Fruit fly (Drosophila melanogaster) whole organism, embryonic: ENCODE measurements around the gene CG13088.

Experiments
- ATbp ChIP-seq: fragments of 200-800 bp; sonication (Bioruptor generic); optimal IDR thresholded peaks from 2 replicates; lab custom pipeline; 2017; ENCODE audit warnings: missing biosample characterization, mild to moderate bottlenecking, missing genetic modification characterization, missing genetic modification reagents
- Ada2b ChIP-seq: fragments of 200-800 bp; sonication (Bioruptor generic); IDR thresholded peaks from 2 replicates; pipeline ENCODE4 v1.3.6; 2022; ENCODE audit warnings: missing biosample characterization, missing genetic modification characterization
- CG10274 ChIP-seq: fragments of 200-800 bp; sonication (Bioruptor generic); optimal IDR thresholded peaks from 3 replicates; lab custom pipeline; 2017; ENCODE audit warnings: missing biosample characterization, mild to moderate bottlenecking, missing genetic modification characterization
- CG10462 ChIP-seq: fragments of 200-800 bp; sonication (Bioruptor generic); optimal IDR thresholded peaks from 2 replicates; lab custom pipeline; 2016; ENCODE audit warnings: missing biosample characterization, missing genetic modification characterization
- CG10654 ChIP-seq: fragments of 200-800 bp; sonication (Bioruptor generic); optimal IDR thresholded peaks from 2 replicates; lab custom pipeline; 2016; ENCODE audit warnings: missing biosample characterization, missing genetic modification characterization
- CG12155 ChIP-seq: fragments of 200-800 bp; sonication (Bioruptor generic); optimal IDR thresholded peaks from 3 replicates; lab custom pipeline; 2016; ENCODE audit warnings: missing biosample characterization, missing genetic modification characterization
- CG12236 ChIP-seq: fragments of 200-800 bp; sonication (Bioruptor generic); optimal IDR thresholded peaks from 2 replicates; lab custom pipeline; 2016; ENCODE audit warnings: missing biosample characterization, missing genetic modification characterization
- CG13624 ChIP-seq: fragments of 200-800 bp; sonication (Bioruptor generic); optimal IDR thresholded peaks from 2 replicates; lab custom pipeline; 2016; ENCODE audit warnings: missing biosample characterization, missing genetic modification characterization
- CG14014 ChIP-seq: fragments of 200-800 bp; sonication (Bioruptor generic); IDR thresholded peaks from 2 replicates; pipeline ENCODE4 v1.3.6; 2022; ENCODE audit warnings: missing biosample characterization, missing genetic modification characterization
- CG1602 ChIP-seq: fragments of 200-800 bp; sonication (Bioruptor generic); optimal IDR thresholded peaks from 3 replicates; lab custom pipeline; 2016; ENCODE audit warnings: missing biosample characterization, missing genetic modification characterization
- CG16863 ChIP-seq: fragments of 200-800 bp; sonication (Bioruptor generic); optimal IDR thresholded peaks from 3 replicates; lab custom pipeline; 2016; ENCODE audit warnings: missing biosample characterization, missing genetic modification characterization
- CG17385 ChIP-seq: fragments of 200-800 bp; sonication (Bioruptor generic); optimal IDR thresholded peaks from 3 replicates; lab custom pipeline; 2018; ENCODE audit warnings: missing biosample characterization, mild to moderate bottlenecking, missing genetic modification characterization
- CG17568 ChIP-seq: fragments of 200-800 bp; sonication (Bioruptor generic); optimal IDR thresholded peaks from 2 replicates; lab custom pipeline; 2018; ENCODE audit warnings: missing biosample characterization, mild to moderate bottlenecking, missing genetic modification characterization, moderate library complexity
- CG17612 ChIP-seq: fragments of 200-800 bp; sonication (Bioruptor generic); IDR thresholded peaks from 2 replicates; pipeline ENCODE4 v1.3.6; 2022; ENCODE audit warnings: missing biosample characterization, missing genetic modification characterization
- CG17802 ChIP-seq: fragments of 200-800 bp; sonication (Bioruptor generic); optimal IDR thresholded peaks from 2 replicates; lab custom pipeline; 2018; ENCODE audit warnings: missing biosample characterization, mild to moderate bottlenecking, missing genetic modification characterization, moderate library complexity
- CG2120 ChIP-seq: fragments of 200-800 bp; sonication (Bioruptor generic); optimal IDR thresholded peaks from 3 replicates; lab custom pipeline; 2016; ENCODE audit warnings: missing biosample characterization, missing genetic modification characterization
- CG30020 ChIP-seq: fragments of 200-800 bp; optimal IDR thresholded peaks from 2 replicates; lab custom pipeline; 2019; ENCODE audit warnings: missing biosample characterization, mild to moderate bottlenecking, missing genetic modification characterization, moderate library complexity
- CG31365 ChIP-seq: fragments of 200-800 bp; sonication (Bioruptor generic); optimal IDR thresholded peaks from 2 replicates; lab custom pipeline; 2018; ENCODE audit warnings: missing biosample characterization, mild to moderate bottlenecking, missing genetic modification characterization
- CG3838 ChIP-seq: fragments of 200-800 bp; sonication (Bioruptor generic); optimal IDR thresholded peaks from 3 replicates; lab custom pipeline; 2016; ENCODE audit warnings: missing biosample characterization, missing genetic modification characterization
- CG7357 ChIP-seq: fragments of 200-800 bp; sonication (Bioruptor generic); IDR thresholded peaks from 3 replicates; pipeline ENCODE4 v1.3.6; 2022; ENCODE audit warnings: missing biosample characterization, missing genetic modification characterization
- CG7372 ChIP-seq: fragments of 200-800 bp; sonication (Bioruptor generic); IDR thresholded peaks from 2 replicates; pipeline ENCODE4 v1.3.6; 2022; ENCODE audit warnings: missing biosample characterization, missing genetic modification characterization
- CG8924 ChIP-seq: fragments of 200-800 bp; optimal IDR thresholded peaks from 3 replicates; lab custom pipeline; 2019; ENCODE audit warnings: missing biosample characterization, mild to moderate bottlenecking, missing genetic modification characterization, moderate library complexity
- CG9437 ChIP-seq: fragments of 200-800 bp; sonication (Bioruptor generic); optimal IDR thresholded peaks from 2 replicates; lab custom pipeline; 2018; ENCODE audit warnings: missing biosample characterization, mild to moderate bottlenecking, missing genetic modification characterization
- Dek ChIP-seq: fragments of 200-800 bp; sonication (Bioruptor generic); optimal IDR thresholded peaks from 3 replicates; lab custom pipeline; 2019; ENCODE audit warnings: missing biosample characterization, mild to moderate bottlenecking, missing genetic modification characterization, moderate library complexity
- Elba2 ChIP-seq: fragments of 200-800 bp; sonication (Bioruptor generic); optimal IDR thresholded peaks from 3 replicates; lab custom pipeline; 2016; ENCODE audit warnings: missing biosample characterization, missing genetic modification characterization
- H2.0 ChIP-seq: fragments of 200-800 bp; sonication (Bioruptor generic); IDR thresholded peaks from 2 replicates; pipeline ENCODE4 v1.3.6; 2022; ENCODE audit warnings: missing biosample characterization, missing genetic modification characterization
- Hr39 ChIP-seq: fragments of >200 bp; optimal IDR thresholded peaks from 2 replicates; lab custom pipeline; 2017
- MBD-R2 ChIP-seq: fragments of 200-800 bp; sonication (Bioruptor generic); IDR thresholded peaks from 2 replicates; pipeline ENCODE4 v1.3.6; 2022; ENCODE audit warnings: missing biosample characterization, missing genetic modification characterization
- MTF-1 ChIP-seq: fragments of 200-800 bp; sonication (Bioruptor generic); optimal IDR thresholded peaks from 2 replicates; lab custom pipeline; 2018; ENCODE audit warnings: missing biosample characterization, mild to moderate bottlenecking, missing genetic modification characterization, borderline replicate concordance
- Nf-YB ChIP-seq: fragments of 200-800 bp; sonication (Bioruptor generic); optimal IDR thresholded peaks from 3 replicates; lab custom pipeline; 2019; ENCODE audit warnings: missing biosample characterization, mild to moderate bottlenecking, missing genetic modification characterization, moderate library complexity
- NfI ChIP-seq: fragments of 200-800 bp; sonication (Bioruptor generic); optimal IDR thresholded peaks from 3 replicates; lab custom pipeline; 2018; ENCODE audit warnings: missing biosample characterization, mild to moderate bottlenecking, missing genetic modification characterization, moderate library complexity
- Side ChIP-seq: fragments of 200-800 bp; sonication (Bioruptor generic); optimal IDR thresholded peaks from 2 replicates; lab custom pipeline; 2016; ENCODE audit warnings: missing biosample characterization, missing genetic modification characterization
- ab ChIP-seq: fragments of 200-800 bp; sonication (Bioruptor generic); optimal IDR thresholded peaks from 2 replicates; lab custom pipeline; 2016; ENCODE audit warnings: missing biosample characterization, missing genetic modification characterization
- bigmax ChIP-seq: fragments of 200-800 bp; sonication (Bioruptor generic); optimal IDR thresholded peaks from 2 replicates; lab custom pipeline; 2018; ENCODE audit warnings: missing biosample characterization, mild to moderate bottlenecking, missing genetic modification characterization
- danr ChIP-seq: fragments of 200-800 bp; sonication (Bioruptor generic); IDR thresholded peaks from 2 replicates; pipeline ENCODE4 v1.3.6; 2022; ENCODE audit warnings: missing biosample characterization, missing genetic modification characterization
- dm ChIP-seq: fragments of 200-800 bp; sonication (Bioruptor generic); optimal IDR thresholded peaks from 3 replicates; lab custom pipeline; 2016; ENCODE audit warnings: missing biosample characterization, missing genetic modification characterization
- fd3F ChIP-seq: fragments of 200-800 bp; sonication (Bioruptor generic); optimal IDR thresholded peaks from 2 replicates; lab custom pipeline; 2018; ENCODE audit warnings: missing biosample characterization, mild to moderate bottlenecking, missing genetic modification characterization, moderate library complexity
- fru ChIP-seq: fragments of >200 bp; optimal IDR thresholded peaks from 2 replicates; lab custom pipeline; 2017
- fu2 ChIP-seq: fragments of 200-800 bp; sonication (Bioruptor generic); optimal IDR thresholded peaks from 2 replicates; lab custom pipeline; 2016; ENCODE audit warnings: missing biosample characterization, missing genetic modification characterization
- gfzf ChIP-seq: fragments of 200-800 bp; sonication (Bioruptor generic); optimal IDR thresholded peaks from 2 replicates; lab custom pipeline; 2016; ENCODE audit warnings: missing biosample characterization, mild to moderate bottlenecking, missing genetic modification characterization, moderate library complexity
- ken ChIP-seq: fragments of 200-800 bp; sonication (Bioruptor generic); IDR thresholded peaks from 3 replicates; pipeline ENCODE4 v1.3.6; 2022; ENCODE audit warnings: missing biosample characterization, missing genetic modification characterization
- lab ChIP-seq: fragments of 200-800 bp; sonication (Bioruptor generic); optimal IDR thresholded peaks from 3 replicates; lab custom pipeline; 2017; ENCODE audit warnings: missing biosample characterization, missing genetic modification characterization, mild to moderate bottlenecking, moderate library complexity, missing genetic modification reagents
- oc ChIP-seq: fragments of 200-800 bp; sonication (Bioruptor generic); optimal IDR thresholded peaks from 2 replicates; lab custom pipeline; 2018; ENCODE audit warnings: missing biosample characterization, mild to moderate bottlenecking, missing genetic modification characterization, moderate library complexity
- sd ChIP-seq: fragments of 200-800 bp; sonication (Bioruptor generic); optimal IDR thresholded peaks from 3 replicates; lab custom pipeline; 2018; ENCODE audit warnings: missing biosample characterization, mild to moderate bottlenecking, missing genetic modification characterization, moderate library complexity
- seq ChIP-seq: fragments of 200-800 bp; sonication (Bioruptor generic); IDR thresholded peaks from 2 replicates; pipeline ENCODE4 v1.3.6; 2022; ENCODE audit warnings: missing biosample characterization, missing genetic modification characterization
- shn ChIP-seq: fragments of 200-800 bp; sonication (Bioruptor generic); optimal IDR thresholded peaks from 3 replicates; lab custom pipeline; 2016; ENCODE audit warnings: missing biosample characterization, missing genetic modification characterization
- tgo ChIP-seq: fragments of 200-800 bp; sonication (Bioruptor generic); IDR thresholded peaks from 3 replicates; pipeline ENCODE4 v1.3.6; 2022; ENCODE audit warnings: missing biosample characterization, missing genetic modification characterization
- tin ChIP-seq: fragments of 200-800 bp; sonication (Bioruptor generic); optimal IDR thresholded peaks from 3 replicates; lab custom pipeline; 2016; ENCODE audit warnings: missing biosample characterization, missing genetic modification characterization
- tll ChIP-seq, 2 experiments: fragments of 200-800 bp in 1 of 2; fragments of >200 bp in 1 of 2; sonication (Bioruptor generic) in 1 of 2; optimal IDR thresholded peaks; 2 replicates each; lab custom pipeline; 2017 to 2019; ENCODE audit warnings: missing biosample characterization in 2 of 2, missing genetic modification characterization in 2 of 2, mild to moderate bottlenecking in 1 of 2, moderate library complexity in 1 of 2
- tna ChIP-seq: fragments of 200-800 bp; sonication (Bioruptor generic); IDR thresholded peaks from 2 replicates; pipeline ENCODE4 v1.3.6; 2022; ENCODE audit warnings: missing biosample characterization, missing genetic modification characterization; ENCODE audit not compliant: partially characterized antibody
- unc-4 ChIP-seq: fragments of 200-800 bp; sonication (Bioruptor generic); IDR thresholded peaks from 2 replicates; pipeline ENCODE4 v1.3.6; 2022; ENCODE audit warnings: missing biosample characterization, missing genetic modification characterization; ENCODE audit not compliant: partially characterized antibody

The CG13088 gene

dm6 chr2L:8521724-8522309 lies 33.0 kb downstream of the CG13088 start, which contains the start of gene Acer (continued):
- TF ChIP-seq CG10654 (GFP tag; lab: Kevin White, UChicago) (no peak), oc (tag; lab: Kevin White, UChicago) (peak; percentile 28), ken (no peak), ATbp (no peak), CG10274 (GFP tag; lab: Kevin White, UChicago) (peak; percentile 37), CG17802 (tag; lab: Kevin White, UChicago) (no peak), CG10462 (GFP tag; lab: Kevin White, UChicago) (peak; percentile 20), Elba2 (no peak), bigmax (no peak), fu2 (GFP tag; lab: Kevin White, UChicago) (no peak), gfzf (GFP tag; lab: Kevin White, UChicago) (peak; percentile 39), CG7357 (no peak), Nf-YB (GFP tag; lab: Kevin White, UChicago) (peak; percentile 5), NfI (GFP tag; lab: Kevin White, UChicago) (no peak), CG30020 (no peak), shn (no peak), CG17568 (GFP tag; lab: Kevin White, UChicago) (no peak), CG14014 (no peak), CG8924 (tag; lab: Kevin White, UChicago) (peak; percentile 14), fd3F (GFP tag; lab: Kevin White, UChicago) (no peak), CG12155 (GFP tag; lab: Kevin White, UChicago) (no peak), CG12236 (no peak), CG16863 (no peak), ab (no peak), dm (no peak), Dek (tag; lab: Kevin White, UChicago) (no peak), Ada2b (GFP tag; lab: Robert Waterston, UW) (no peak), MBD-R2 (peak; percentile 26; the same call in 1 of the 2 replicates), MTF-1 (GFP tag; lab: Kevin White, UChicago) (no peak), tin (GFP tag; lab: Kevin White, UChicago) (peak; percentile 3), CG3838 (GFP tag; lab: Kevin White, UChicago) (no peak), danr (GFP tag; lab: Robert Waterston, UW) (no peak), CG17385 (GFP tag; lab: Kevin White, UChicago) (peak; percentile 5), tll (GFP tag; optimal IDR thresholded peaks at IDR 0.05; lab: Kevin White, UChicago) (no peak), fru (lab: Kevin White, UChicago) (no peak), tna (GFP tag; lab: Robert Waterston, UW) (peak; percentile 13; the same call in 1 of the 2 replicates), CG2120 (GFP tag; lab: Kevin White, UChicago) (no peak), lab (GFP tag; lab: Kevin White, UChicago) (no peak), H2.0 (GFP tag; lab: Robert Waterston, UW) (0 out of 2 replicates have a peak, but pooled peaks have one; percentile 17), CG1602 (no peak), tgo (no peak; the same call in 2 of the 3 replicates), CG9437 (GFP tag; lab: Kevin White, UChicago) (peak; percentile 14), CG13624 (GFP tag; lab: Kevin White, UChicago) (peak; percentile 30), unc-4 (GFP tag; lab: Robert Waterston, UW) (0 out of 2 replicates have a peak, but pooled peaks have one; percentile 35), CG17612 (GFP tag; lab: Robert Waterston, UW) (no peak), Side (GFP tag; lab: Kevin White, UChicago) (no peak), seq (GFP tag; lab: Robert Waterston, UW) (peak; percentile 10; the same call in 1 of the 2 replicates), sd (tag; lab: Kevin White, UChicago) (peak; percentile 54), CG7372 (GFP tag; lab: Robert Waterston, UW) (no peak), CG31365 (tag; lab: Kevin White, UChicago) (peak; percentile 35), Hr39 (lab: Kevin White, UChicago) (no peak)
